Worm (Caenorhabditis elegans): ENCODE data around the gene F35H12.5.

ce11 chrX:918097-918496, at the start of gene F35H12.5:
- no peak for TF ChIP-seq nfya-2 (GFP tag; IDR thresholded peaks at IDR 0.05)
- TF ChIP-seq unc-62 (GFP tag; optimal IDR thresholded peaks at IDR 0.05), result no peak
- TF ChIP-seq rpc-1 (optimal IDR thresholded peaks at IDR 0.05), result no peak
- TF ChIP-seq rpc-1 (tag; optimal IDR thresholded peaks at IDR 0.05), result no peak
